Worm (Caenorhabditis elegans) whole organism, L2 larva: ENCODE results near the gene Y17G9B.2.

Experiments
- C34F6.9 ChIP-seq: fragments of 150-350 bp; optimal IDR thresholded peaks from 2 replicates; lab custom pipeline; 2014; ENCODE audit warnings: missing biosample characterization, missing genetic modification characterization
- ZK546.5 ChIP-seq: sonication (generic microtip); optimal IDR thresholded peaks from 2 replicates; lab custom pipeline; 2017; ENCODE audit warnings: missing biosample characterization, missing genetic modification characterization
- aly-2 ChIP-seq: fragments of 150-350 bp; optimal IDR thresholded peaks from 2 replicates; lab custom pipeline; 2014; ENCODE audit warnings: missing biosample characterization, missing genetic modification characterization
- elt-3 ChIP-seq: sonication (generic microtip); optimal IDR thresholded peaks from 2 replicates; lab custom pipeline; 2017; ENCODE audit warnings: missing biosample characterization, missing genetic modification characterization
- nhr-11 ChIP-seq: fragments of 150-350 bp; optimal IDR thresholded peaks from 2 replicates; lab custom pipeline; 2014; ENCODE audit warnings: missing biosample characterization, missing genetic modification characterization
- nhr-237 ChIP-seq: fragments of 150-350 bp; optimal IDR thresholded peaks from 2 replicates; lab custom pipeline; 2014; ENCODE audit warnings: missing biosample characterization, missing genetic modification characterization
- nhr-25 ChIP-seq: fragments of 150-350 bp; sonication (generic microtip); optimal IDR thresholded peaks from 3 replicates; lab custom pipeline; 2014; ENCODE audit warnings: missing biosample characterization, missing genetic modification characterization
- snpc-4 ChIP-seq: fragments of 150-350 bp; optimal IDR thresholded peaks from 2 replicates; lab custom pipeline; 2014; ENCODE audit warnings: missing biosample characterization, missing genetic modification characterization
- unc-39 ChIP-seq: fragments of 150-350 bp; optimal IDR thresholded peaks from 2 replicates; lab custom pipeline; 2014; ENCODE audit warnings: missing biosample characterization, missing genetic modification characterization

DNA sequence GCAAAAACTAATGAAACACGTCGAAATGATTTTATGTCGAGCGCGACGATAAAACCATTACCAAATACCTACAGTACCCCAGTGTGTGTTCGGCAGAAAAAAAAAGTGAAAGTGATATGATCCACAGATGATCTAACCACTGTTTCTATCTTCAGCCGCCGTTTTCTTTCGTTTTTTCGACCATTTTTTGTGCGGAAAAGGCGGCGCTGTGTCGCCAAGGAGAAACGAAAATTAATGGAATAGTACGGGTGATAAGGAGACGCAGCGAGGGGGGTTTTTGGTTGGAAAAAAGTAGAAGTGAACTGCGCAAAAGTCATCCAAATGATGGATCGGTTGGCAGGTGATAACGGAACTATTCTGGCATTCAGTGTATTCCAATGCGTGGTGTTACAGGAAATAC, 31.2 kb downstream of the Y17G9B.2 start:
- no peak for TF ChIP-seq C34F6.9
- TF ChIP-seq aly-2 (tag; lab: Kevin White, UChicago), result no peak
- no peak for TF ChIP-seq nhr-11
- TF ChIP-seq nhr-25 (tag; lab: Kevin White, UChicago), result no peak
- TF ChIP-seq nhr-237 (tag; lab: Kevin White, UChicago), result no peak
- no peak for TF ChIP-seq snpc-4 (tag; lab: Kevin White, UChicago)
- no peak for TF ChIP-seq unc-39 (tag; lab: Kevin White, UChicago)
- no peak for TF ChIP-seq ZK546.5 (tag; lab: Kevin White, UChicago)
- TF ChIP-seq elt-3 (tag; lab: Kevin White, UChicago), result no peak
